Fruit fly (Drosophila melanogaster): ENCODE measurements around the gene CG10898.

DNA sequence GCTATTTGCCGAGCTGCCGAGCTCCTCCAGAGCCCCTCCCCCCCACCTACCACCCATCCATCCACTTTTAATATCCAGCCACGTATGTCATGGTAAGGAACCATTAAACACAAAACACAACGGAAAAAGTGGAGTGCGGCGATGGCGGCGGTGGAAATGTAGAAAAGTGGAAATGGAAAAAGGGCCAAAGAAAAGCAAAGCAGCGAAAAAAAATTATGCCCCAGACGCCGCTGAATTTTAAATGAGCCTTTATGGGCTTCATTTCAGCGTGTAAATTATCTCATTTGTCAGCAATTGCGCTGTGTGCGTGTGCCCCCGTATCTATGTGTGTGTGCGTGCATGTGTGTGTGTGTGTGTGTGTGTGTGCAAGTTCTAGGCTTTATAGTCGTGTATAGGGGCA is 6.5 kb upstream of the CG10898 start:
- TF ChIP-seq EcR (GFP tag; optimal IDR thresholded peaks at IDR 0.05), result no peak
- no peak for TF ChIP-seq CG8478 (optimal IDR thresholded peaks at IDR 0.05)
- no peak for TF ChIP-seq pan (optimal IDR thresholded peaks at IDR 0.05)
- TF ChIP-seq Dll (optimal IDR thresholded peaks at IDR 0.05), result no peak
